Worm (Caenorhabditis elegans) whole organism, L4 larva: ENCODE data around the gene clec-221.

Source experiments
- D1046.2 ChIP-seq: fragments of 200-800 bp; sonication (Bioruptor generic); IDR thresholded peaks from 2 replicates; pipeline ENCODE4 v1.3.6; 2022; ENCODE audit warnings: missing genetic modification characterization, missing compliant biosample characterization
- F10B5.3 ChIP-seq: sonication (generic microtip); optimal IDR thresholded peaks from 2 replicates; lab custom pipeline; 2016; ENCODE audit warnings: mild to moderate bottlenecking, missing genetic modification characterization, missing compliant biosample characterization
- F26F4.8 ChIP-seq: fragments of 200-800 bp; sonication (Bioruptor generic); conservative IDR thresholded peaks from 2 replicates; pipeline ENCODE4 v1.3.6; 2022; ENCODE audit warnings: missing genetic modification characterization, missing compliant biosample characterization
- F49E8.2 ChIP-seq: sonication (generic microtip); optimal IDR thresholded peaks from 2 replicates; lab custom pipeline; 2016; ENCODE audit warnings: missing compliant biosample characterization, mild to moderate bottlenecking, missing genetic modification characterization, borderline replicate concordance
- R02D3.7 ChIP-seq: fragments of 150-350 bp; sonication (generic microtip); optimal IDR thresholded peaks from 3 replicates; lab custom pipeline; 2014; ENCODE audit warnings: missing biosample characterization, missing genetic modification characterization
- T26A8.4 ChIP-seq: fragments of 200-800 bp; sonication (Bioruptor generic); IDR thresholded peaks from 2 replicates; pipeline ENCODE4 v1.3.6; 2022; ENCODE audit warnings: missing genetic modification characterization, missing compliant biosample characterization
- ZK337.2 ChIP-seq: fragments of 200-800 bp; sonication (Bioruptor generic); IDR thresholded peaks from 2 replicates; pipeline ENCODE4 v1.3.6; 2022; ENCODE audit warnings: missing genetic modification reagents, missing genetic modification characterization, missing compliant biosample characterization
- ZK546.5 ChIP-seq, 2 experiments: sonication (generic microtip); optimal IDR thresholded peaks; 2 replicates each; lab custom pipeline; 2017; ENCODE audit warnings: missing biosample characterization in 2 of 2, missing genetic modification characterization in 2 of 2
- aha-1 ChIP-seq: fragments of 150-350 bp; peaks from one replicate; lab custom pipeline; 2014; ENCODE audit warnings: missing biosample characterization, missing genetic modification characterization
- ama-1 ChIP-seq: fragments of 150-350 bp; optimal IDR thresholded peaks from 2 replicates; lab custom pipeline; 2014; ENCODE audit warnings: inconsistent platforms, mixed read lengths
- arid-1 ChIP-seq: fragments of 200-800 bp; sonication (Bioruptor generic); conservative IDR thresholded peaks from 2 replicates; pipeline ENCODE4 v1.3.6; 2022; ENCODE audit warnings: missing genetic modification reagents, missing genetic modification characterization, missing compliant biosample characterization
- ceh-20 ChIP-seq: fragments of 200-800 bp; sonication (Bioruptor generic); IDR thresholded peaks from 2 replicates; pipeline ENCODE4 v1.3.6; 2022; ENCODE audit warnings: missing genetic modification reagents, missing genetic modification characterization, missing compliant biosample characterization
- ceh-62 ChIP-seq: sonication (generic microtip); optimal IDR thresholded peaks from 2 replicates; lab custom pipeline; 2017; ENCODE audit warnings: missing biosample characterization, missing genetic modification characterization
- dpl-1 ChIP-seq: fragments of 150-350 bp; optimal IDR thresholded peaks from 2 replicates; lab custom pipeline; 2014; ENCODE audit warnings: missing biosample characterization, missing genetic modification reagents, missing genetic modification characterization
- duxl-1 ChIP-seq: sonication (generic microtip); optimal IDR thresholded peaks from 2 replicates; lab custom pipeline; 2016; ENCODE audit warnings: mild to moderate bottlenecking, missing genetic modification characterization, moderate library complexity, missing compliant biosample characterization; ENCODE audit not compliant: poor library complexity
- gei-8 ChIP-seq: fragments of 200-800 bp; sonication (Bioruptor generic); optimal IDR thresholded peaks from 2 replicates; lab custom pipeline; 2018; ENCODE audit warnings: mild to moderate bottlenecking, missing genetic modification characterization, missing compliant biosample characterization
- hlh-11 ChIP-seq: fragments of 200-800 bp; sonication (Bioruptor generic); optimal IDR thresholded peaks from 2 replicates; lab custom pipeline; 2018; ENCODE audit warnings: mild to moderate bottlenecking, missing genetic modification characterization, missing compliant biosample characterization
- hlh-30 ChIP-seq: sonication (generic microtip); optimal IDR thresholded peaks from 2 replicates; lab custom pipeline; 2017; ENCODE audit warnings: antibody characterized with exemption, mild to moderate bottlenecking, missing genetic modification characterization, missing compliant biosample characterization; ENCODE audit not compliant: insufficient read depth
- lim-7 ChIP-seq: fragments of 200-800 bp; sonication (Bioruptor generic); IDR thresholded peaks from 2 replicates; pipeline ENCODE4 v1.3.6; 2022; ENCODE audit warnings: missing genetic modification characterization, missing compliant biosample characterization
- lin-29 ChIP-seq: fragments of 200-800 bp; sonication (Bioruptor generic); IDR thresholded peaks from 2 replicates; pipeline ENCODE4 v1.3.6; 2022; ENCODE audit warnings: missing genetic modification reagents, missing genetic modification characterization, missing compliant biosample characterization
- lin-38 ChIP-seq: fragments of 200-800 bp; sonication (Bioruptor generic); IDR thresholded peaks from 2 replicates; pipeline ENCODE4 v1.3.6; 2022; ENCODE audit warnings: missing genetic modification reagents, missing genetic modification characterization, missing compliant biosample characterization
- lir-3 ChIP-seq: sonication (generic microtip); optimal IDR thresholded peaks from 2 replicates; lab custom pipeline; 2016; ENCODE audit warnings: mild to moderate bottlenecking, missing genetic modification characterization, missing compliant biosample characterization
- madf-5 ChIP-seq, 2 experiments: fragments of 200-800 bp; sonication (Bioruptor generic); IDR thresholded peaks; 2 replicates each; pipeline ENCODE4 v1.3.6; 2022; ENCODE audit warnings: missing compliant biosample characterization in 2 of 2, missing genetic modification characterization in 2 of 2
- madf-9 ChIP-seq: fragments of 200-800 bp; sonication (Bioruptor generic); conservative IDR thresholded peaks from 2 replicates; pipeline ENCODE4 v1.3.6; 2022; ENCODE audit warnings: missing genetic modification reagents, missing genetic modification characterization, missing compliant biosample characterization
- mdl-1 ChIP-seq, 2 experiments: fragments of 150-350 bp in 1 of 2; sonication (generic microtip) in 1 of 2; optimal IDR thresholded peaks; 2 replicates each; lab custom pipeline; 2014 to 2017; ENCODE audit warnings: missing biosample characterization in 2 of 2, missing genetic modification characterization in 2 of 2
- mep-1 ChIP-seq: fragments of 150-350 bp; sonication (generic microtip); optimal IDR thresholded peaks from 3 replicates; lab custom pipeline; 2014; ENCODE audit warnings: missing biosample characterization, missing genetic modification characterization
- mxl-2 ChIP-seq: fragments of 200-800 bp; sonication (Bioruptor generic); conservative IDR thresholded peaks from 2 replicates; pipeline ENCODE4 v1.3.6; 2022; ENCODE audit warnings: missing genetic modification reagents, missing genetic modification characterization, missing compliant biosample characterization
- nhr-102 ChIP-seq: sonication (generic microtip); optimal IDR thresholded peaks from 2 replicates; lab custom pipeline; 2016; ENCODE audit warnings: mild to moderate bottlenecking, missing genetic modification characterization, moderate library complexity, missing compliant biosample characterization
- nhr-11 ChIP-seq: fragments of 150-350 bp; optimal IDR thresholded peaks from 2 replicates; lab custom pipeline; 2014; ENCODE audit warnings: missing biosample characterization, missing genetic modification characterization
- nhr-41 ChIP-seq: fragments of 200-800 bp; sonication (Bioruptor generic); IDR thresholded peaks from 2 replicates; pipeline ENCODE4 v1.3.6; 2022; ENCODE audit warnings: missing genetic modification reagents, missing genetic modification characterization, missing compliant biosample characterization
- nhr-42 ChIP-seq: fragments of 200-800 bp; sonication (Bioruptor generic); IDR thresholded peaks from 2 replicates; pipeline ENCODE4 v1.3.6; 2022; ENCODE audit warnings: missing genetic modification characterization, missing compliant biosample characterization
- nhr-48 ChIP-seq: sonication (generic microtip); optimal IDR thresholded peaks from 2 replicates; lab custom pipeline; 2016; ENCODE audit warnings: mild to moderate bottlenecking, missing genetic modification characterization, missing compliant biosample characterization
- nhr-6 ChIP-seq: fragments of 150-350 bp; optimal IDR thresholded peaks from 2 replicates; lab custom pipeline; 2014; ENCODE audit warnings: missing biosample characterization, missing genetic modification characterization
- nhr-76 ChIP-seq: fragments of 150-350 bp; optimal IDR thresholded peaks from 2 replicates; lab custom pipeline; 2014; ENCODE audit warnings: missing biosample characterization, missing genetic modification characterization
- nhr-77 ChIP-seq: fragments of 150-350 bp; optimal IDR thresholded peaks from 2 replicates; lab custom pipeline; 2014; ENCODE audit warnings: missing biosample characterization, missing genetic modification characterization
- php-3 ChIP-seq: fragments of 200-800 bp; sonication (Bioruptor generic); IDR thresholded peaks from 2 replicates; pipeline ENCODE4 v1.3.6; 2022; ENCODE audit warnings: missing genetic modification reagents, missing genetic modification characterization, missing compliant biosample characterization
- saeg-2 ChIP-seq: fragments of 200-800 bp; sonication (Bioruptor generic); IDR thresholded peaks from 2 replicates; pipeline ENCODE4 v1.3.6; 2022; ENCODE audit warnings: missing genetic modification reagents, missing genetic modification characterization, missing compliant biosample characterization
- set-16 ChIP-seq: fragments of 200-800 bp; sonication (Bioruptor generic); IDR thresholded peaks from 2 replicates; pipeline ENCODE4 v1.3.6; 2022; ENCODE audit warnings: missing genetic modification reagents, missing genetic modification characterization, missing compliant biosample characterization
- tra-1 ChIP-seq: fragments of 200-800 bp; sonication (Bioruptor generic); IDR thresholded peaks from 2 replicates; pipeline ENCODE4 v1.3.6; 2022; ENCODE audit warnings: missing genetic modification reagents, missing genetic modification characterization, missing compliant biosample characterization
- unc-39 ChIP-seq: sonication (generic microtip); optimal IDR thresholded peaks from 2 replicates; lab custom pipeline; 2017; ENCODE audit warnings: missing biosample characterization, missing genetic modification characterization
- unc-62 ChIP-seq, 3 experiments: fragments of 150-350 bp in 1 of 3; sonication (generic microtip); optimal IDR thresholded peaks in 2 of 3; peaks in 1 of 3; 1 replicate in 1 of 3; 2 replicates in 2 of 3; lab custom pipeline; 2014 to 2017; ENCODE audit warnings: missing biosample characterization in 3 of 3, missing genetic modification characterization in 3 of 3, missing genetic modification reagents in 3 of 3, missing genotype in 1 of 3
- zip-11 ChIP-seq: fragments of 200-800 bp; sonication (Bioruptor generic); IDR thresholded peaks from 2 replicates; pipeline ENCODE4 v1.3.6; 2022; ENCODE audit warnings: missing genetic modification characterization, missing compliant biosample characterization
- zip-2 ChIP-seq: fragments of 150-350 bp; optimal IDR thresholded peaks from 2 replicates; lab custom pipeline; 2014; ENCODE audit warnings: missing biosample characterization, missing genetic modification characterization

clec-221 gene

DNA sequence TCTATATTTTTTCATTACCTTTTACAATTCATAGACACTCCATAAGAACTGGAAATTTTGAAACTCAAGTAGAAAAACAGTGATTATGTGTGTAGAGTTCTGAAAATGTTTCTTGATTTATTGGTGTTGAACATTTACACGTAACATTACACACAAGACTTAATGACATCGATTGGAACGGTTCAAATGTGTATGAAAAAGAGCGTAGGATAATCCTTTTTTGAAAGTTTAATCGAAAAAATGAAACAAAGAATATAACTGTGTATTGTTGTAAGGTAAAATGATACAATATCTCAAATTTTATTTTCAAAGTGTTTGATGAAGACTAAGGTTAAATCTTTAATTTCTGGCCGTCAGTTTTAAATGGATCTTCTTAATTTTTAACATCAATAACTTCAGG, 26.9 kb upstream of the clec-221 start, which contains the start of gene fig-1:
fig-1 (minus strand) TSS at position 101 of the 400 bp plus-strand sequence.
- no peak for TF ChIP-seq nhr-42
- TF ChIP-seq, all 104 proteins: peak for 0

ce11 chrV:10975091-10975490, 20.9 kb upstream of the clec-221 start:
- no peak for TF ChIP-seq aha-1 (tag; lab: Kevin White, UChicago)
- TF ChIP-seq arid-1 (GFP tag; lab: Robert Waterston, UW): no peak
- peak in 1 of 2 experiments; percentile 91 for TF ChIP-seq unc-62 (GFP tag; optimal IDR thresholded peaks at IDR 0.05 in 1 of 2; lab: Kevin White, UChicago)
- TF ChIP-seq unc-62 (tag; optimal IDR thresholded peaks at IDR 0.05; lab: Kevin White, UChicago): no peak
- no peak for TF ChIP-seq dpl-1 (GFP tag; lab: Kevin White, UChicago)
- TF ChIP-seq, all 104 proteins: peak for 1

DNA sequence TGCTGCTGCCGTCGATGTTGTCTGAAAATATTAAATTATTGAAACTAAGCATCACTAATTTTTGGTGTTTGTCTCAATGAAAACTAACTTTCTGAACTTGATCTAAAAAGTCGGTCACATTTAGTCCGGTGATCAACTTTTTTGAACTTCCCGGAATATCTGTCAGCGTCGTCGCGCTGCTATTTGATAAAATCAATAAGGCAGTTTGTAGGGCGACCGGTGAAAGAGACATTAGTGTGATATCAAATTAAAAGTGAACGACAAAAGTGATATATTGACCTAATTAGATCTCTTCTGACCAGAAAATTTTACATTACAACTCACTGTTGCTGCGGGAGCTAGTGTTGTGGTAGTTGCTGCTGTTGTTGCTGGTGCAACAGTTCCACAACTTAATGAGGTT, 16.7 kb upstream of the clec-221 start:
- no peak for TF ChIP-seq mdl-1 (tag; optimal IDR thresholded peaks at IDR 0.05; lab: Kevin White, UChicago)
- no peak for TF ChIP-seq nhr-6 (tag; lab: Kevin White, UChicago)
- TF ChIP-seq lin-38 (GFP tag; lab: Robert Waterston, UW): no peak
- TF ChIP-seq set-16 (GFP tag; lab: Robert Waterston, UW): no peak
- no peak for TF ChIP-seq nhr-76
- TF ChIP-seq duxl-1 (tag; lab: Kevin White, UChicago): no peak
- TF ChIP-seq ama-1 (lab: Kevin White, UChicago): no peak
- TF ChIP-seq R02D3.7 (tag; lab: Kevin White, UChicago): no peak
- no peak for TF ChIP-seq madf-9
- no peak for TF ChIP-seq zip-11
- TF ChIP-seq lir-3 (tag; lab: Kevin White, UChicago): no peak
- no peak for TF ChIP-seq php-3 (GFP tag; lab: Robert Waterston, UW)
- no peak for TF ChIP-seq madf-5 (GFP tag; IDR thresholded peaks at IDR 0.05; lab: Robert Waterston, UW)
- TF ChIP-seq saeg-2 (GFP tag; lab: Robert Waterston, UW): no peak
- no peak for TF ChIP-seq nhr-102 (tag; lab: Kevin White, UChicago)
- no peak for TF ChIP-seq tra-1 (GFP tag; lab: Robert Waterston, UW)
- TF ChIP-seq mep-1: no peak
- no peak for TF ChIP-seq nhr-48 (tag; lab: Kevin White, UChicago)
- TF ChIP-seq mxl-2 (GFP tag; lab: Robert Waterston, UW): no peak
- no peak for TF ChIP-seq zip-2 (tag; lab: Kevin White, UChicago)
- TF ChIP-seq, all 104 proteins: peak for 0

ce11 chrV:10970070-10970469, 15.8 kb upstream of the clec-221 start, which contains the start of gene F17C11.22:
Gene F17C11.22, minus strand, starts transcription at chrV:10970170.
- TF ChIP-seq T26A8.4 (GFP tag; lab: Robert Waterston, UW) (no peak), ZK337.2 (GFP tag; lab: Robert Waterston, UW) (no peak), lin-29 (GFP tag; lab: Robert Waterston, UW) (no peak), nhr-42 (no peak), lim-7 (GFP tag; lab: Robert Waterston, UW) (no peak), F10B5.3 (tag; lab: Kevin White, UChicago) (no peak), mep-1 (no peak), tra-1 (GFP tag; lab: Robert Waterston, UW) (no peak)

DNA sequence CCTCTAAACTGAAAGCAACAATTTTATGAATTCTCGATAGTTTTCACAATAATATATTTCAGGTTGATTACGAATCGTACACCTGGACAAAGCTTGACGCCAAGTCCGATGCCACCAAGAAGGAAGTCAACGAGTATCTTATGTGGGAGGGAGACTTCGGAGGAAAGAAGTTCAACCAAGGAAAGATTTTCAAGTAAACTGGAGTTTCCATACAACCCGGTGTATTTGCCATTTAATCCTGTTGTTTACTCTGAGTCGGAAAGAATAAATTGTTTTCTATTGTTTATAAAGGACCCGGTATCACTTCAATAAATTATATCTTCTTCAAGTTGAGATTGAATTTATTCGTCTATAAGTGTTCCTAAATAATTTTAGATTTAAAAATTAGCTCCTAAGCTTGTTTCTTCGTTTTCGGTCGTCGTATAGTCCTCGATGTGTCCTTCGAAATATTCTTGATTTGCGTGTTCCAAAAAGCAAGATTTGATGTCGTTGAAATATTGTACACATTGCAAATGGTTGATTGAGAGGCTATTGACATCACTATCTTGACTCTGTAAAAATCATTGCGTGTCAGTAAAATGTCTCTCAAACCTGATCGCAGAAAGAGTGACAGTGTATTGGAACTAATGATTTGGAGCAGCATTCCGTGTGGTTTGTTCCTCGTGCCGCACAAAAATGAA, 13.5 kb upstream of the clec-221 start:
- no peak for TF ChIP-seq F10B5.3 (tag; lab: Kevin White, UChicago)
- peak; percentile 74 for TF ChIP-seq hlh-11
- peak; percentile 51 for TF ChIP-seq gei-8 (GFP tag; lab: Kevin White, UChicago)
- no peak for TF ChIP-seq nhr-11 (tag; lab: Kevin White, UChicago)
- TF ChIP-seq hlh-30 (tag; lab: Kevin White, UChicago): no peak
- no peak for TF ChIP-seq ceh-62 (tag; lab: Kevin White, UChicago)
- 0 out of 2 replicates have a peak, but pooled peaks have one; percentile 27 for TF ChIP-seq saeg-2 (GFP tag; lab: Robert Waterston, UW)
- no peak for TF ChIP-seq unc-39
- TF ChIP-seq F26F4.8 (GFP tag; lab: Robert Waterston, UW): no peak
- TF ChIP-seq nhr-41: no peak
- TF ChIP-seq ZK546.5 (tag; optimal IDR thresholded peaks at IDR 0.05; lab: Kevin White, UChicago): no peak
- peak; percentile 32 for TF ChIP-seq F49E8.2 (tag; lab: Kevin White, UChicago)
- no peak for TF ChIP-seq nhr-77 (tag; lab: Kevin White, UChicago)
- no peak for TF ChIP-seq D1046.2 (GFP tag; lab: Robert Waterston, UW)
- 0 out of 2 replicates have a peak, but pooled peaks have one; percentile 14 for TF ChIP-seq ceh-20
